Fruit fly (Drosophila melanogaster) whole organism: ENCODE data around the gene CG7857.

Experiments
- CG8478 ChIP-seq: fragments of >200 bp; optimal IDR thresholded peaks from 2 replicates; lab custom pipeline; 2018; ENCODE audit warnings: inconsistent platforms
- EcR ChIP-seq, 2 experiments: fragments of >200 bp; optimal IDR thresholded peaks; 2 replicates each; lab custom pipeline; 2017; ENCODE audit warnings: missing biosample characterization in 2 of 2, missing genetic modification characterization in 2 of 2, missing genetic modification reagents in 2 of 2
- pan ChIP-seq: fragments of >200 bp; optimal IDR thresholded peaks from 2 replicates; lab custom pipeline; 2017
- psq ChIP-seq: fragments of >200 bp; optimal IDR thresholded peaks from 2 replicates; lab custom pipeline; 2017
- usp ChIP-seq: fragments of >200 bp; optimal IDR thresholded peaks from 2 replicates; lab custom pipeline; 2017; ENCODE audit warnings: missing biosample characterization, missing genetic modification characterization, mixed read lengths

DNA sequence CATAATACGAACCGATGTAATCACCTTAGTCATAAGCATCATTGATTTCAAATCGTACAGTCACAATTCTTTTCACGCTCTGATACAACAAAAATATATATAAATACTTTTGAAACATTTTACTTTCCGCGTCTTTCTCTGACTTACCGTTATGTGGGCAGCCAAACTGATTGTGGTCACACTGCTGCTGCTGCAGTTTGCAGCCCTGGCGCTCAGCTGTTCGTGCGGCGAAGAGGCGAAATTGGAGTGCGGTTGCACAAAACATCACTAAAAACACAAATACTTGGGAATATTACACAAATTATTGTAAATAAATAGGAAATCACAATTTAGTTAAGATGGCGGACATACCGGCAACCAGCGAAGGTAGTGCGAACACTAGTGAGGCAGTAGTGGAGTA, 4.7 kb upstream of the CG7857 start, which contains the start of the genes gdl and gdl-ORF39:
- TF ChIP-seq pan (no peak), psq (lab: Kevin White, UChicago) (no peak), CG8478 (lab: Kevin White, UChicago) (no peak), usp (no peak), EcR (GFP tag; optimal IDR thresholded peaks at IDR 0.05; lab: Kevin White, UChicago) (no peak)
